Fruit fly (Drosophila melanogaster): ENCODE results near the gene TBC1D5.

TBC1D5 gene

DNA sequence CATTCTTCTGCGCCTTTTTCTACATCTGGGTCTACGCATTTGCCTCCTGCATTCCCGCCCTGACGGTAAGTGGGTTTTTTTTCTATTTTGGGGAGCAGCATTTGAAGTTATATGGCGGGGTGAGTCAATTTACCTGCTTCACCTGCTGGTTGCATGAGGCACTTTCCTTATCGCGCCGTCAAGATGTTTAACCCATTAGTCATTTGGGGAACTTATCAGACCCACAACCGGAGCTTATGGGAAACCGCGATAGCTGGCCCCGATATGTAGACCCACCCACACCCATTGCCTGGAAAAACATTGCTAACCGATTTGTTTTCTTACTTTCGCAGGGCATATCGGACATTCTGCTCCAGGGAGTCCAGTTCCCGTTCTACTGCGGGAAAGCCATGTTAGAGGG, 10.1 kb downstream of the TBC1D5 start (continued):
- TF ChIP-seq lov (optimal IDR thresholded peaks at IDR 0.05) (no peak), lov (GFP tag; IDR thresholded peaks at IDR 0.05) (0 out of 3 replicates have a peak, but pooled peaks have one; percentile 21), ERR (GFP tag; optimal IDR thresholded peaks at IDR 0.05) (no peak), CG1647 (GFP tag; optimal IDR thresholded peaks at IDR 0.05) (no peak), grn (GFP tag; optimal IDR thresholded peaks at IDR 0.05) (peak; percentile 72), CG6175 (GFP tag; IDR thresholded peaks at IDR 0.05) (peak; percentile 59; the same call in 1 of the 3 replicates), CG11456 (GFP tag; IDR thresholded peaks at IDR 0.05) (no peak), CG2875 (GFP tag; optimal IDR thresholded peaks at IDR 0.05) (no peak), HLH3B (GFP tag; IDR thresholded peaks at IDR 0.05) (no peak), pros (GFP tag; optimal IDR thresholded peaks at IDR 0.05) (peak; percentile 25), CG12299 (tag; optimal IDR thresholded peaks at IDR 0.05) (no peak), Med (GFP tag) (peak; percentile 1), CG6791 (GFP tag; IDR thresholded peaks at IDR 0.05; ENCODE audit: partially characterized antibody) (no peak), CTCF (GFP tag; optimal IDR thresholded peaks at IDR 0.05) (no peak), Rx (GFP tag; IDR thresholded peaks at IDR 0.05) (no peak), Oli (tag; optimal IDR thresholded peaks at IDR 0.05) (no peak), Dip2 (GFP tag; IDR thresholded peaks at IDR 0.05) (no peak), MESR4 (GFP tag; optimal IDR thresholded peaks at IDR 0.05) (no peak)

DNA sequence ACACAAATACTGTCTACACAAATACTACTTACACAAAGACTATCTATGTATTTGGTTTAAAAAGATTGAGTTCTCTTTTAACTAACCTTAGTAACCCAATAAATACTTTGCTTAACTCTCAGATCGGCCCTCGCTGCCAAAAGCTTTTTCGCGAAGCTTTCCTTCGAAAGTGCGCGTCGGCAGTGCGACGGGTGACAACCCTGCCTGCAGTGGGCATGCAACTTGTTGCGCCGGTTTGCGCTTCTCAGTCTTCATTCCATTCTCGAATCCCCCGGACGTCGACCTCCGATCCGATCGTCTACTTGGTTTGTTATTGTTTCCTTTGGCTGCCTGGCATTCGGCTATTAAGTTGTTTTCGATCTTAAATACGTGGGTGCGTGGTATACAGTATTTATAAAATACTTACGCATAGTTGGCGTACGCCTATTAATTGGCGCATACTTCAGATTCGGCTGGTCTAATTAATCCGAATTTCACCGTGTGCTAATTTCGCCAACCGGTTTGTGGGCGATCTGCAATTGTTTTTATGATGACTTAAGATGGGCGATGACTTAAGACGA, 11.6 kb downstream of the TBC1D5 start, which contains the start of gene CG11686:
CG11686 (plus strand) TSS at position 243 of the 560 bp plus-strand sequence.
- TF ChIP-seq Eip74EF (GFP tag; optimal IDR thresholded peaks at IDR 0.05) = no peak
- no peak for TF ChIP-seq Blimp-1 (GFP tag; optimal IDR thresholded peaks at IDR 0.05)
- TF ChIP-seq Atf-2 (GFP tag; optimal IDR thresholded peaks at IDR 0.05) = no peak
- TF ChIP-seq toy (GFP tag; IDR thresholded peaks at IDR 0.05) = no peak
- TF ChIP-seq Sox102F (GFP tag; optimal IDR thresholded peaks at IDR 0.05) = no peak
- no peak for TF ChIP-seq trem (tag; optimal IDR thresholded peaks at IDR 0.05)
- TF ChIP-seq CrebB (tag; optimal IDR thresholded peaks at IDR 0.05) = no peak
- TF ChIP-seq mld (GFP tag; IDR thresholded peaks at IDR 0.05; ENCODE audit: partially characterized antibody) = no peak
- TF ChIP-seq B-H2 (GFP tag; optimal IDR thresholded peaks at IDR 0.05) = no peak
- no peak for TF ChIP-seq Hr78 (GFP tag; optimal IDR thresholded peaks at IDR 0.05)
- no peak for TF ChIP-seq CG1602 (GFP tag; optimal IDR thresholded peaks at IDR 0.05)
- TF ChIP-seq ken (GFP tag; IDR thresholded peaks at IDR 0.05) = no peak
- TF ChIP-seq Optix (GFP tag; IDR thresholded peaks at IDR 0.05) = no peak
- no peak for TF ChIP-seq chif (GFP tag; optimal IDR thresholded peaks at IDR 0.05)
- TF ChIP-seq CG1832 (GFP tag; optimal IDR thresholded peaks at IDR 0.05) = no peak
- no peak for TF ChIP-seq Mes4 (GFP tag; optimal IDR thresholded peaks at IDR 0.05)
- no peak for TF ChIP-seq nau (GFP tag; optimal IDR thresholded peaks at IDR 0.05)
- no peak; the same call in 1 of the 2 replicates for TF ChIP-seq bowl (GFP tag; IDR thresholded peaks at IDR 0.05)
- TF ChIP-seq CG11723 (GFP tag; optimal IDR thresholded peaks at IDR 0.05) = no peak
- TF ChIP-seq CG2678 (tag; optimal IDR thresholded peaks at IDR 0.05) = no peak
- TF ChIP-seq CG1529 (GFP tag; optimal IDR thresholded peaks at IDR 0.05) = no peak
- TF ChIP-seq CG12236 (GFP tag; optimal IDR thresholded peaks at IDR 0.05) = no peak
- no peak for TF ChIP-seq CG14050 (GFP tag; IDR thresholded peaks at IDR 0.05)
- TF ChIP-seq CG32532 (GFP tag; IDR thresholded peaks at IDR 0.05) = 0 out of 2 replicates have a peak, but pooled peaks have one; percentile 5
- no peak for TF ChIP-seq CG17361 (GFP tag; IDR thresholded peaks at IDR 0.05)
- no peak for TF ChIP-seq Hsf (GFP tag; optimal IDR thresholded peaks at IDR 0.05)
- TF ChIP-seq CG9437 (GFP tag; optimal IDR thresholded peaks at IDR 0.05) = no peak
- no peak for TF ChIP-seq CG16815 (GFP tag; optimal IDR thresholded peaks at IDR 0.05)
- TF ChIP-seq NfI (GFP tag; optimal IDR thresholded peaks at IDR 0.05) = peak; percentile 2
- TF ChIP-seq Mad (GFP tag; optimal IDR thresholded peaks at IDR 0.05) = no peak
- no peak for TF ChIP-seq btn (GFP tag; optimal IDR thresholded peaks at IDR 0.05)
- no peak for TF ChIP-seq br (optimal IDR thresholded peaks at IDR 0.05)
- TF ChIP-seq ewg (GFP tag; optimal IDR thresholded peaks at IDR 0.05) = no peak
- no peak for TF ChIP-seq CG2889 (GFP tag; IDR thresholded peaks at IDR 0.05)

All from whole organism, embryonic.